Worm (Caenorhabditis elegans) whole organism, dauer: ENCODE results near the gene flap-1.

Experiments
- unc-62 ChIP-seq: sonication (generic microtip); optimal IDR thresholded peaks from 2 replicates; lab custom pipeline; 2017; ENCODE audit warnings: missing biosample characterization, missing genetic modification reagents, missing genetic modification characterization

flap-1 gene

ce11 chrIII:6895677-6896076, 32.9 kb downstream of the flap-1 start:
- TF ChIP-seq unc-62 = no peak

- TF ChIP-seq unc-62 = no peak
Measured at ce11 chrIII:6895166-6895565, 33.5 kb downstream of the flap-1 start.

ce11 chrIII:6891560-6891959, 37.1 kb downstream of the flap-1 start, which contains the start of gene K04C2.5:
Gene K04C2.5 (minus strand): TSS chrIII:6891660.
- TF ChIP-seq unc-62 = no peak

ce11 chrIII:6888999-6889824, 39.4 kb downstream of the flap-1 start, which contains the start of the genes brd-1 and K04C2.2:
Gene brd-1 (minus strand): TSS chrIII:6889504.
Gene K04C2.2 (plus strand): TSS chrIII:6889774.
- no peak for TF ChIP-seq unc-62

ce11 chrIII:6888497-6888896, 40.1 kb downstream of the flap-1 start:
- TF ChIP-seq unc-62 = no peak

ce11 chrIII:6887574-6887973, 41.1 kb downstream of the flap-1 start:
- no peak for TF ChIP-seq unc-62

ce11 chrIII:6885889-6886288, 42.7 kb downstream of the flap-1 start:
- no peak for TF ChIP-seq unc-62

- no peak for TF ChIP-seq unc-62
Measured at ce11 chrIII:6884203-6884602, 44.4 kb downstream of the flap-1 start, which contains the start of gene med-2. Gene med-2 (plus strand): TSS chrIII:6884503.

- TF ChIP-seq unc-62 = no peak
Measured at ce11 chrIII:6881745-6882144, 46.9 kb downstream of the flap-1 start.

ce11 chrIII:6880797-6881196, 47.8 kb downstream of the flap-1 start, which contains the start of gene K04C2.7:
Gene K04C2.7 (plus strand): TSS chrIII:6881097.
- no peak for TF ChIP-seq unc-62
